Fruit fly (Drosophila melanogaster) whole organism, embryonic: ENCODE results near the gene CG13055.

Experiments used
- Ada2b ChIP-seq: fragments of 200-800 bp; sonication (Bioruptor generic); IDR thresholded peaks from 2 replicates; pipeline ENCODE4 v1.3.6; 2022; ENCODE audit warnings: missing biosample characterization, missing genetic modification characterization
- Blimp-1 ChIP-seq: fragments of 200-800 bp; sonication (Bioruptor generic); optimal IDR thresholded peaks from 3 replicates; lab custom pipeline; 2018; ENCODE audit warnings: missing biosample characterization, missing genetic modification characterization, mild to moderate bottlenecking, moderate library complexity, missing genetic modification reagents
- CG10543 ChIP-seq: fragments of 200-800 bp; sonication (Bioruptor generic); optimal IDR thresholded peaks from 3 replicates; lab custom pipeline; 2017; ENCODE audit warnings: missing biosample characterization, mild to moderate bottlenecking, missing genetic modification characterization, moderate library complexity
- CG11723 ChIP-seq: fragments of 200-800 bp; sonication (Bioruptor generic); optimal IDR thresholded peaks from 2 replicates; lab custom pipeline; 2017; ENCODE audit warnings: missing biosample characterization, mild to moderate bottlenecking, missing genetic modification characterization
- CG12391 ChIP-seq: fragments of 200-800 bp; sonication (Bioruptor generic); optimal IDR thresholded peaks from 3 replicates; lab custom pipeline; 2018; ENCODE audit warnings: missing biosample characterization, mild to moderate bottlenecking, missing genetic modification characterization, moderate library complexity
- CG15269 ChIP-seq: fragments of 200-800 bp; sonication (Bioruptor generic); optimal IDR thresholded peaks from 2 replicates; lab custom pipeline; 2018; ENCODE audit warnings: missing biosample characterization, mild to moderate bottlenecking, missing genetic modification characterization, moderate library complexity
- CG16779 ChIP-seq: fragments of 200-800 bp; sonication (Bioruptor generic); IDR thresholded peaks from 2 replicates; pipeline ENCODE4 v1.3.6; 2022; ENCODE audit warnings: missing biosample characterization, missing genetic modification characterization
- CG18599 ChIP-seq: fragments of 200-800 bp; sonication (Bioruptor generic); optimal IDR thresholded peaks from 3 replicates; lab custom pipeline; 2017; ENCODE audit warnings: missing biosample characterization, missing genetic modification characterization, mild to moderate bottlenecking, moderate library complexity, missing genetic modification reagents
- CG2678 ChIP-seq: fragments of 200-800 bp; sonication (Bioruptor generic); optimal IDR thresholded peaks from 3 replicates; lab custom pipeline; 2019; ENCODE audit warnings: missing biosample characterization, mild to moderate bottlenecking, missing genetic modification characterization, moderate library complexity
- CG2712 ChIP-seq: fragments of 200-800 bp; optimal IDR thresholded peaks from 3 replicates; lab custom pipeline; 2019; ENCODE audit warnings: missing biosample characterization, mild to moderate bottlenecking, missing genetic modification characterization, moderate library complexity
- CG3281 ChIP-seq: fragments of 200-800 bp; sonication (Bioruptor generic); optimal IDR thresholded peaks from 3 replicates; lab custom pipeline; 2017; ENCODE audit warnings: missing biosample characterization, mild to moderate bottlenecking, missing genetic modification characterization
- CG34224 ChIP-seq: fragments of 200-800 bp; sonication (Bioruptor generic); IDR thresholded peaks from 3 replicates; pipeline ENCODE4 v1.3.6; 2022; ENCODE audit warnings: missing biosample characterization, missing genetic modification characterization; ENCODE audit not compliant: partially characterized antibody
- CG6689 ChIP-seq: fragments of 200-800 bp; sonication (Bioruptor generic); IDR thresholded peaks from 2 replicates; pipeline ENCODE4 v1.3.6; 2022; ENCODE audit warnings: missing biosample characterization, missing genetic modification characterization
- CG7963 ChIP-seq: fragments of 200-800 bp; sonication (Bioruptor generic); IDR thresholded peaks from 3 replicates; pipeline ENCODE4 v1.3.6; 2022; ENCODE audit warnings: missing biosample characterization, missing genetic modification characterization; ENCODE audit not compliant: partially characterized antibody
- Camta ChIP-seq: fragments of 200-800 bp; sonication (Bioruptor generic); optimal IDR thresholded peaks from 2 replicates; lab custom pipeline; 2016; ENCODE audit warnings: missing biosample characterization, missing genetic modification characterization
- D19B ChIP-seq: fragments of 200-800 bp; sonication (Bioruptor generic); optimal IDR thresholded peaks from 2 replicates; lab custom pipeline; 2017; ENCODE audit warnings: missing biosample characterization, mild to moderate bottlenecking, missing genetic modification characterization
- Fer1 ChIP-seq: fragments of 200-800 bp; sonication (Bioruptor generic); optimal IDR thresholded peaks from 2 replicates; lab custom pipeline; 2017; ENCODE audit warnings: missing biosample characterization, mild to moderate bottlenecking, missing genetic modification characterization
- GATAe ChIP-seq: fragments of 200-800 bp; sonication (Bioruptor generic); conservative IDR thresholded peaks from 2 replicates; pipeline ENCODE4 v1.3.6; 2022; ENCODE audit warnings: missing biosample characterization, missing genetic modification characterization
- HHEX ChIP-seq: fragments of 200-800 bp; sonication (Bioruptor generic); optimal IDR thresholded peaks from 3 replicates; lab custom pipeline; 2017; ENCODE audit warnings: missing biosample characterization, mild to moderate bottlenecking, missing genetic modification characterization, missing genetic modification reagents
- Hr51 ChIP-seq, 2 experiments: fragments of 200-800 bp; sonication (Bioruptor generic); optimal IDR thresholded peaks; 2 replicates in 1 of 2; 3 replicates in 1 of 2; lab custom pipeline; 2016 to 2018; ENCODE audit warnings: missing biosample characterization in 2 of 2, missing genetic modification characterization in 2 of 2, mild to moderate bottlenecking in 1 of 2, moderate library complexity in 1 of 2
- MBD-R2 ChIP-seq: fragments of 200-800 bp; sonication (Bioruptor generic); IDR thresholded peaks from 2 replicates; pipeline ENCODE4 v1.3.6; 2022; ENCODE audit warnings: missing biosample characterization, missing genetic modification characterization
- MTF-1 ChIP-seq: fragments of 200-800 bp; sonication (Bioruptor generic); optimal IDR thresholded peaks from 2 replicates; lab custom pipeline; 2018; ENCODE audit warnings: missing biosample characterization, mild to moderate bottlenecking, missing genetic modification characterization, borderline replicate concordance
- Mad ChIP-seq: fragments of 200-800 bp; sonication (Bioruptor generic); optimal IDR thresholded peaks from 2 replicates; lab custom pipeline; 2016; ENCODE audit warnings: missing biosample characterization, missing genetic modification characterization
- Med ChIP-seq: fragments of 200-800 bp; sonication (Bioruptor generic); peaks from one replicate; lab custom pipeline; 2016; ENCODE audit warnings: missing biosample characterization, missing genetic modification characterization, mild to moderate bottlenecking, inconsistent platforms, moderate library complexity
- Nf-YA ChIP-seq: fragments of 200-800 bp; sonication (Bioruptor generic); IDR thresholded peaks from 2 replicates; pipeline ENCODE4 v1.3.6; 2022; ENCODE audit warnings: missing biosample characterization, missing genetic modification characterization
- Pdp1 ChIP-seq, 2 experiments: fragments of 200-800 bp; sonication (Bioruptor generic); optimal IDR thresholded peaks; 3 replicates each; lab custom pipeline; 2016; ENCODE audit warnings: missing biosample characterization in 2 of 2, missing genetic modification characterization in 2 of 2, mild to moderate bottlenecking in 1 of 2, moderate library complexity in 1 of 2
- Sin3A ChIP-seq: fragments of >200 bp; optimal IDR thresholded peaks from 2 replicates; lab custom pipeline; 2018
- Tbp ChIP-seq: fragments of >200 bp; optimal IDR thresholded peaks from 2 replicates; lab custom pipeline; 2018; ENCODE audit warnings: missing biosample characterization, missing genetic modification characterization
- Vsx1 ChIP-seq: fragments of 200-800 bp; sonication (Bioruptor generic); optimal IDR thresholded peaks from 2 replicates; lab custom pipeline; 2017; ENCODE audit warnings: missing biosample characterization, mild to moderate bottlenecking, missing genetic modification characterization, missing genetic modification reagents
- corto ChIP-seq: fragments of 200-800 bp; sonication (Bioruptor generic); optimal IDR thresholded peaks from 2 replicates; lab custom pipeline; 2016; ENCODE audit warnings: missing biosample characterization, mild to moderate bottlenecking, missing genetic modification characterization, moderate library complexity
- dmrt99B ChIP-seq: fragments of 200-800 bp; sonication (Bioruptor generic); optimal IDR thresholded peaks from 2 replicates; lab custom pipeline; 2018; ENCODE audit warnings: missing biosample characterization, mild to moderate bottlenecking, missing genetic modification characterization, moderate library complexity
- gem ChIP-seq: fragments of 200-800 bp; sonication (Bioruptor generic); optimal IDR thresholded peaks from 2 replicates; lab custom pipeline; 2019; ENCODE audit warnings: missing biosample characterization, mild to moderate bottlenecking, missing genetic modification characterization, moderate library complexity
- kay ChIP-seq: fragments of 200-800 bp; sonication (Bioruptor generic); optimal IDR thresholded peaks from 2 replicates; lab custom pipeline; 2016; ENCODE audit warnings: missing biosample characterization, missing genetic modification characterization
- nmo ChIP-seq: fragments of 200-800 bp; sonication (Bioruptor generic); optimal IDR thresholded peaks from 2 replicates; lab custom pipeline; 2018; ENCODE audit warnings: missing biosample characterization, mild to moderate bottlenecking, missing genetic modification characterization, moderate library complexity
- oc ChIP-seq: fragments of 200-800 bp; sonication (Bioruptor generic); optimal IDR thresholded peaks from 2 replicates; lab custom pipeline; 2018; ENCODE audit warnings: missing biosample characterization, mild to moderate bottlenecking, missing genetic modification characterization, moderate library complexity
- phol ChIP-seq: fragments of 200-800 bp; sonication (Bioruptor generic); optimal IDR thresholded peaks from 3 replicates; lab custom pipeline; 2018; ENCODE audit warnings: missing biosample characterization, mild to moderate bottlenecking, missing genetic modification characterization, moderate library complexity
- pzg ChIP-seq: fragments of 200-800 bp; sonication (Bioruptor generic); optimal IDR thresholded peaks from 3 replicates; lab custom pipeline; 2018; ENCODE audit warnings: missing biosample characterization, mild to moderate bottlenecking, missing genetic modification characterization, moderate library complexity
- row ChIP-seq: fragments of 200-800 bp; sonication (Bioruptor generic); IDR thresholded peaks from 3 replicates; pipeline ENCODE4 v1.3.6; 2022; ENCODE audit warnings: missing biosample characterization, missing genetic modification characterization
- sna ChIP-seq: fragments of 200-800 bp; sonication (Bioruptor generic); IDR thresholded peaks from 2 replicates; pipeline ENCODE4 v1.3.6; 2022; ENCODE audit warnings: missing biosample characterization, missing genetic modification characterization; ENCODE audit not compliant: partially characterized antibody
- sr ChIP-seq: fragments of 200-800 bp; sonication (Bioruptor generic); IDR thresholded peaks from 3 replicates; pipeline ENCODE4 v1.3.6; 2022; ENCODE audit warnings: missing biosample characterization, missing genetic modification characterization
- tgo ChIP-seq: fragments of 200-800 bp; sonication (Bioruptor generic); IDR thresholded peaks from 3 replicates; pipeline ENCODE4 v1.3.6; 2022; ENCODE audit warnings: missing biosample characterization, missing genetic modification characterization
- tx ChIP-seq: fragments of 200-800 bp; sonication (Bioruptor generic); optimal IDR thresholded peaks from 2 replicates; lab custom pipeline; 2016; ENCODE audit warnings: missing biosample characterization, missing genetic modification characterization
- unpg ChIP-seq: fragments of 200-800 bp; sonication (Bioruptor generic); optimal IDR thresholded peaks from 3 replicates; lab custom pipeline; 2018; ENCODE audit warnings: missing biosample characterization, mild to moderate bottlenecking, missing genetic modification characterization, moderate library complexity
- wor ChIP-seq: fragments of 200-800 bp; sonication (Bioruptor generic); IDR thresholded peaks from 2 replicates; pipeline ENCODE4 v1.3.6; 2022; ENCODE audit warnings: missing biosample characterization, missing genetic modification characterization

The CG13055 gene

DNA sequence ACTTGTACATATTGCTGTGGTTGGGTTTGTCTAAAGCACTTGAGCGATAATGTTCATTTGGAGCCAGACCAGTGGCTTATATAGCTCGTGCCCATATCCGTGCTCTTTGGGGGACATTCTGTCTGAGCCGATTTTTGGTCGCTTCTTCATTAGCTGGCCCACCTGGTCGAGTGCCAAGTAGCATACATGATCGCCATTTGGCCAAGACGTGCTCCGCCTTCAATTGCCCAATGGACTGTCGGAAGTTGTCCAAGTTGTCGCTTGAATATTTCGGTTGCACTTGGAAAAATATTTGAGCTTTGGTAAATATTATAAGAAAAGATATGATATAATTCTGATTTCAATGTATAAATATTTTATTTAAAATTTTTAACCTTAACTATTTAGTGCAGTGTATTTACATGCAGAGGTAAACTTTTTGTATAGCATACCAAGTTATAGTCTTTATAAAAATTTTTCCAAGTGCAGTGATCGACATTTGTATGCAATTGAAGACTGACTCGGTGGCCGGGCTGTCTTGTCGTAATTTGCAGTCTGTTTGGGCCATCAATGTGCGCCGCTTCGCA, 33.3 kb upstream of the CG13055 start, which contains the start of gene CG13047 (continued):
- TF ChIP-seq CG34224 (GFP tag; lab: Robert Waterston, UW) = no peak
- TF ChIP-seq unpg (GFP tag; lab: Kevin White, UChicago) = peak; percentile 2
- TF ChIP-seq Sin3A = no peak
- no peak for TF ChIP-seq D19B (GFP tag; lab: Kevin White, UChicago)
- TF ChIP-seq CG6689 (GFP tag; lab: Robert Waterston, UW) = no peak
- peak; percentile 7 for TF ChIP-seq Blimp-1 (GFP tag; lab: Kevin White, UChicago)
- no peak for TF ChIP-seq CG11723
- no peak for TF ChIP-seq CG3281 (GFP tag; lab: Kevin White, UChicago)
- peak; percentile 9 for TF ChIP-seq nmo
- TF ChIP-seq sna = no peak
- 0 out of 3 replicates have a peak, but pooled peaks have one; percentile 21 for TF ChIP-seq tgo (GFP tag; lab: Robert Waterston, UW)
- no peak for TF ChIP-seq Vsx1
- no peak for TF ChIP-seq CG10543 (GFP tag; lab: Kevin White, UChicago)
- TF ChIP-seq Fer1 (GFP tag; lab: Kevin White, UChicago) = no peak
- TF ChIP-seq Camta (GFP tag; lab: Kevin White, UChicago) = no peak
- TF ChIP-seq sr = no peak
- TF ChIP-seq MBD-R2 = no peak
- TF ChIP-seq kay (GFP tag; lab: Kevin White, UChicago) = no peak
- no peak for TF ChIP-seq CG18599 (GFP tag; lab: Kevin White, UChicago)
- TF ChIP-seq gem (tag; lab: Kevin White, UChicago) = peak; percentile 29
- no peak for TF ChIP-seq pzg (GFP tag; lab: Kevin White, UChicago)
- TF ChIP-seq MTF-1 = no peak
- TF ChIP-seq wor (GFP tag; lab: Robert Waterston, UW) = no peak
- no peak for TF ChIP-seq Med (GFP tag; lab: Kevin White, UChicago)
- 0 out of 3 replicates have a peak, but pooled peaks have one; percentile 11 for TF ChIP-seq row (GFP tag; lab: Robert Waterston, UW)
- no peak for TF ChIP-seq Ada2b (GFP tag; lab: Robert Waterston, UW)
- no peak for TF ChIP-seq corto
- peak in 1 of 2 experiments; percentile 54 for TF ChIP-seq Hr51 (GFP tag; optimal IDR thresholded peaks at IDR 0.05; lab: Kevin White, UChicago)
- TF ChIP-seq CG2712 (tag; lab: Kevin White, UChicago) = peak; percentile 11
- TF ChIP-seq Nf-YA (GFP tag; lab: Robert Waterston, UW) = no peak
- peak; percentile 36 for TF ChIP-seq CG2678 (tag; lab: Kevin White, UChicago)
- TF ChIP-seq phol (tag; lab: Kevin White, UChicago) = peak; percentile 22
- TF ChIP-seq CG16779 (GFP tag; lab: Robert Waterston, UW) = no peak
- TF ChIP-seq CG12391 (tag; lab: Kevin White, UChicago) = no peak
- no peak for TF ChIP-seq Tbp
- TF ChIP-seq CG15269 (tag; lab: Kevin White, UChicago) = peak; percentile 28
- TF ChIP-seq tx (GFP tag; lab: Kevin White, UChicago) = no peak
- TF ChIP-seq dmrt99B = peak; percentile 44
- no peak for TF ChIP-seq HHEX (GFP tag; lab: Kevin White, UChicago)

DNA sequence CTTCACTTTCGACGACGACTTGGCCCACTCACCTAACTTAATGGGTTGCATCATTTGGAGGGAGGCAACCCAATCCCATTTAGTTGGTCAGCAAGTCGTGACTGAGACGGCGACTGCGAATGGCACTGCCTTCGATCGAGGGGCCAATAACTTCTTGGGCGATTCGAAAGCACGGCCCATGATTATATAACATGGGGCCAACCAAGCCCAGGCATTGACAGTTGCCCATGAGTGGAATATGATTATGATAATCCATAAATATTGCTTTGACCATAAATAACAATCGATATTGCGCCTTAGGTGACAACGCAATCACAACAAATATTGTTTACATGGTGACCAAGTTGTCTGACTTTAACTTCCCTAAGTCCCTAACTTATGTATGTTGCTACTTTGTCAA, 31.7 kb upstream of the CG13055 start, which contains the start of gene CG13048:
Gene CG13048, minus strand, starts transcription at position 101 of the 400 bp plus-strand sequence.
- no peak for TF ChIP-seq Mad
- no peak for TF ChIP-seq CG7963 (GFP tag; lab: Robert Waterston, UW)
- no peak for TF ChIP-seq GATAe (GFP tag; lab: Robert Waterston, UW)
- peak in 1 of 2 experiments; percentile 85 for TF ChIP-seq Pdp1 (GFP tag; optimal IDR thresholded peaks at IDR 0.05; lab: Kevin White, UChicago)
- TF ChIP-seq oc (tag; lab: Kevin White, UChicago) = peak; percentile 31
